Worm (Caenorhabditis elegans) whole organism, midembryonic: ENCODE measurements around the gene famk-1.
A peak's percentile ranks its signal among the peaks of the same experiment; 100 is the strongest.

Experiments used
- T22C8.4 ChIP-seq: fragments of 200-800 bp; sonication (Bioruptor generic); IDR thresholded peaks from 2 replicates; pipeline ENCODE4 v1.3.6; 2022; ENCODE audit warnings: missing genetic modification characterization, missing compliant biosample characterization
- cog-1 ChIP-seq: sonication (generic microtip); optimal IDR thresholded peaks from 2 replicates; lab custom pipeline; 2016; ENCODE audit warnings: missing genetic modification characterization, missing compliant biosample characterization
- flt-1 ChIP-seq: fragments of 200-800 bp; sonication (Bioruptor generic); IDR thresholded peaks from 2 replicates; pipeline ENCODE4 v1.3.6; 2022; ENCODE audit warnings: missing genetic modification characterization, missing compliant biosample characterization
- klf-2 ChIP-seq: fragments of 200-800 bp; sonication (Bioruptor generic); conservative IDR thresholded peaks from 2 replicates; pipeline ENCODE4 v1.3.6; 2022; ENCODE audit warnings: missing genetic modification reagents, missing genetic modification characterization, missing compliant biosample characterization
- med-1 ChIP-seq: sonication (generic microtip); optimal IDR thresholded peaks from 2 replicates; lab custom pipeline; 2017; ENCODE audit warnings: missing genetic modification characterization, mild to moderate bottlenecking, missing compliant biosample characterization, antibody characterized with exemption, missing genetic modification reagents; ENCODE audit not compliant: insufficient read depth
- ref-1 ChIP-seq: fragments of 200-800 bp; sonication (Bioruptor generic); conservative IDR thresholded peaks from 2 replicates; pipeline ENCODE4 v1.3.6; 2022; ENCODE audit warnings: missing genetic modification reagents, missing genetic modification characterization, missing compliant biosample characterization
- tab-1 ChIP-seq: fragments of 200-800 bp; sonication (Bioruptor generic); IDR thresholded peaks from 2 replicates; pipeline ENCODE4 v1.3.6; 2022; ENCODE audit warnings: missing genetic modification characterization, missing compliant biosample characterization
- ztf-23 ChIP-seq: fragments of 200-800 bp; sonication (Bioruptor generic); IDR thresholded peaks from 2 replicates; pipeline ENCODE4 v1.3.6; 2022; ENCODE audit warnings: missing genetic modification reagents, missing genetic modification characterization, missing compliant biosample characterization
- ztf-29 ChIP-seq: fragments of 200-800 bp; sonication (Bioruptor generic); IDR thresholded peaks from 2 replicates; pipeline ENCODE4 v1.3.6; 2022; ENCODE audit warnings: missing genetic modification reagents, missing genetic modification characterization, missing compliant biosample characterization

Gene famk-1

DNA sequence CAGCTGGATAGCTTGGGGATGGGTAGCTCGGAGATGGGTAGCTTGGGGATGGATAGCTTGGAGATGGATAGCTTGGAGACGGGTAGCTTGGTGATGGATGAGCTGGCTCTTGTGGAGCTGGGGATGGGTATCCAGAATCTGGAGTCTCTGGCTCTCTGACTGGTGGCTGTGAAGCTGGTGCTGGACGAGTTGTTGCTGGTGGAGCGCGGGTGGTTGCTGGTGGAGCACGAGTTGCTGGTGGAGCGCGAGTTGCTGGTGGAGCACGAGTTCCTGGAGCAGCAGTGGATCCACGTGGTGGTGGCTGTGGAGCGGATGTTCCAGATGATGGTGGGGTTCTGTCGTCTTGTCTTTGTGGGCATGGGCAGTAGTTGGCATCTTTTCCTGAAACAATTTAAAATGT lies 37.8 kb downstream of the famk-1 start:
- TF ChIP-seq T22C8.4 (GFP tag; lab: Robert Waterston, UW) (no peak), med-1 (no peak), tab-1 (GFP tag; lab: Robert Waterston, UW) (no peak), klf-2 (GFP tag; lab: Robert Waterston, UW) (no peak), cog-1 (tag; lab: Kevin White, UChicago) (no peak), flt-1 (GFP tag; lab: Robert Waterston, UW) (no peak), ztf-29 (GFP tag; lab: Robert Waterston, UW) (no peak), ztf-23 (GFP tag; lab: Robert Waterston, UW) (no peak), ref-1 (GFP tag; lab: Robert Waterston, UW) (no peak)

DNA sequence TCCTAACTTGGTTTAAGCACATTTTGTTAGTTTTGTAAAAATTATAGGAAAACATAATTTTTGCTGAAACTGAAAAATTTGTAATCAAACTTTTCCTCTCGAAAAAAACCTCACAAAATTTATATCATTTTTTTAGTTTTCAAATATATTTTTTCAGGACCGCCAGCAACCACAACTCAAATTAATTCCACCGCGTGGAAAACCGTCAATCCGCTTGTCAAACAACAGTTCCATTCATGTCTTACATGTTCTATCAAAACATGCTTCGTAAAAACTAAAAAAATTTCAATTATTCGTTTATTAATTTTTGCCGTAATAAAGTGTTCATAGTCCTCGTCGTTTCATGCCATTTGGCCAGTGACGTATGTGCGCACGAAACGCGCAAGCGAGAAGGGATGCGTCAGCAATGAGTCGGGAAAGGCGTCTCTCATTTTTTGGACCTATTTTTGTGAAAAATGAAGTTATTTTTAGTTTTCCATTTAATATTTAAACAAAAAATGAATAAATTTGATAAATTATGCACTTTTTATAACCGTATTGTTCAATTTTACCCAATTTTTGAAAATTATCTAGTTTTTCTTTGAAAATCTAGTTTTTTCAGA lies 39.7 kb downstream of the famk-1 start, which contains the start of gene ucr-2.2:
Gene ucr-2.2, plus strand, starts transcription at position 602 of the 602 bp plus-strand sequence.
- TF ChIP-seq cog-1 (tag; lab: Kevin White, UChicago) (peak; percentile 57), flt-1 (GFP tag; lab: Robert Waterston, UW) (0 out of 2 replicates have a peak, but pooled peaks have one; percentile 51), ztf-29 (GFP tag; lab: Robert Waterston, UW) (no peak)

DNA sequence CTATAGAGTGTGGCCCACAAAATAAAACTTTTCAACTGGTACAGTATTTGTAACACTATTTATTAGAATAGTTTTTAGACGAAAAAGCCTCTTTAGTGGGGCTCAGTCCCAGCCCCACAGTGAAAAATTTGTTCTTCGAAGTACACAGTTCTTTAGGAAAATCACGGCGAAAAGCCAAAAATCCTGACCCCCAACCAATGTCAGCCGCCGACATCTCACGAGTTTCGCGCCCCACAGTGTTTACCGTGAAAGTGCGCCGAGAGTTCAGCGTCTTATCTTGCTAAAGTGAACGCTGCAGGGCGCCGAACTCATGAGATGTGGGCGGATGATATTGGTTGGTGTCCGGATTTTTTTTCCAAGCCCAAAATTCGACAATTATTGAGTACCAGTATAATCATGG lies 42.1 kb downstream of the famk-1 start:
- TF ChIP-seq T22C8.4 (GFP tag; lab: Robert Waterston, UW) (no peak), flt-1 (GFP tag; lab: Robert Waterston, UW) (no peak), klf-2 (GFP tag; lab: Robert Waterston, UW) (no peak), tab-1 (GFP tag; lab: Robert Waterston, UW) (no peak), cog-1 (tag; lab: Kevin White, UChicago) (no peak), ztf-29 (GFP tag; lab: Robert Waterston, UW) (no peak), ztf-23 (GFP tag; lab: Robert Waterston, UW) (no peak), ref-1 (GFP tag; lab: Robert Waterston, UW) (no peak), med-1 (no peak)

DNA sequence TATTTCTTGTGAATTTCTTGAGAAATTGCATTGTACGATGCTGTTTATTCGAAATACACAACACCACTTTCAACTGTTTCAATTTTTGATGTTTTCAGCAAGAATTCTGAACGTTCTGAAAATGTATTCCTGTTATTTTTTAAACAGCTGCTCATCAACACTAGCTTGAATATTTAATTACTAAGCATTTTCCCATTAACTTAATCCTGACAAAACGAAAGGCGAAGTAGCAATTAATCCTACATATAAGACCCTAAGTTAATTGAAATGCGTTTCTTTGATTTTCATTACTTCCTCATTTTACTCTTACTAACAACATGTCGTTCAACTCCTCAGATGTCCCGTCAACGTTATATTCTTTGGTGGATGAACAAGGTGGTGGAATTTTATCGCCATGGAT lies 44.6 kb downstream of the famk-1 start, which contains the start of gene ocr-3:
Gene ocr-3, plus strand, starts transcription at position 301 of the 400 bp plus-strand sequence.
- TF ChIP-seq ztf-23 (GFP tag; lab: Robert Waterston, UW) = no peak
- TF ChIP-seq T22C8.4 (GFP tag; lab: Robert Waterston, UW) = no peak
- TF ChIP-seq ref-1 (GFP tag; lab: Robert Waterston, UW) = no peak
- no peak for TF ChIP-seq tab-1 (GFP tag; lab: Robert Waterston, UW)
- TF ChIP-seq med-1 = no peak
- TF ChIP-seq klf-2 (GFP tag; lab: Robert Waterston, UW) = no peak
- no peak for TF ChIP-seq cog-1 (tag; lab: Kevin White, UChicago)
- TF ChIP-seq ztf-29 (GFP tag; lab: Robert Waterston, UW) = no peak
- TF ChIP-seq flt-1 (GFP tag; lab: Robert Waterston, UW) = no peak

DNA sequence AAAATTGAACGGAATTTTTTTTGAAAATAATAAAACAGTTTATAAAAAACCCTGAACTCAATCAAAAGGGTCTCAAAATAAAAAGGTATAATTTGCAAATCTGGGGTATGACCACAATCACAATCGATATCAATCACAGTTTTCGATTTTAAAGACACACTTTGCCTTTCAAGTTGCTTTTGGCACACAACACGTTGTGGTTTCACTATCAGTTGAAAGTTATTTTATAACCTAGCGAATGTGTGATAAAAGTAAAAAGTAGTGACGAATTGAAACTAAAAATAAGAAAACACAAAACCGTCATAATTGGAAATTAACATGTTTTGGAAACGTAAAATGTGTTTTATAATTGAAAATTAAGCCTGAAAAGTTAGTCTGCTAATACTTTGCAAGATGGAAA lies 45.4 kb downstream of the famk-1 start:
- TF ChIP-seq ref-1 (GFP tag; lab: Robert Waterston, UW) (no peak), med-1 (no peak), ztf-23 (GFP tag; lab: Robert Waterston, UW) (no peak), ztf-29 (GFP tag; lab: Robert Waterston, UW) (no peak), tab-1 (GFP tag; lab: Robert Waterston, UW) (no peak), cog-1 (tag; lab: Kevin White, UChicago) (no peak), T22C8.4 (GFP tag; lab: Robert Waterston, UW) (no peak), klf-2 (GFP tag; lab: Robert Waterston, UW) (no peak), flt-1 (GFP tag; lab: Robert Waterston, UW) (no peak)

DNA sequence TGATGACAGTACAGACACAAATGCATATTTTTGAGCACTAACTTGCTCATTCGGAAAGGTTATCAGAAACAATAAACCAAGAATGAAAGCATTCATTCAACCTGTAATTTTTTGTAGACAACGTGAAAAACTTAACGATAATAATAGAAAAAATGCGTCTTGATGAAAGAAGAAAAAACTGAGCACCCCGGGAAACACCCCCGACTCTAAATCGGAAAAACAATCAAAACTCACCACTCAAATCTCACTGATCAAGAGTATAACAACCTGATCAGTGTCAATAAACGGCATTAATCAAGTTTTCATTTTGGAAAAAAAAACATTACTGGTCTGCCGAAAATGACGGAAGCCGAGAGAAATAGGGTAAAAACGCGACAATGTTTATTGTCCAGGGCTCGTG lies 46.9 kb downstream of the famk-1 start, which contains the start of gene T10B10.8:
Gene T10B10.8, minus strand, starts transcription at position 101 of the 400 bp plus-strand sequence.
- TF ChIP-seq ref-1 (GFP tag; lab: Robert Waterston, UW) (no peak), med-1 (no peak), ztf-29 (GFP tag; lab: Robert Waterston, UW) (no peak), tab-1 (GFP tag; lab: Robert Waterston, UW) (no peak), cog-1 (tag; lab: Kevin White, UChicago) (no peak), T22C8.4 (GFP tag; lab: Robert Waterston, UW) (no peak), klf-2 (GFP tag; lab: Robert Waterston, UW) (no peak), ztf-23 (GFP tag; lab: Robert Waterston, UW) (no peak), flt-1 (GFP tag; lab: Robert Waterston, UW) (no peak)

DNA sequence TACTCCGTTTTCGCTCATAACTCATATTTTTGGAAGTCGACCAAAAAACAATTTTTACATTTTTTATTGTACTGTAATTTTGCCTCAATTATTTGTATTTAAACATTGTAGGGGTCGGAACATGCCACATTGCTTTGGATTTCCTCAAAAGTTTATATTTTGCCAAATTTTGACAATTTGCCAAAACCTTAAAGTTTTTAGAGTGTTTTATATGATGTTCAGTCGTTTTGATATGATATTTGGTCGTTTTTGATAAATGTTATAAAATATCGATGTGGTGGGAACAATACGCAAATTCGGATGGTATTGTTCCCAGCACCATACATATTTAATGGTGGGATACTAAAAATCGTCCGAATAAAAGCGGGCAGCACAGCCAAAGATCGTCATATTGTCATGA lies 49.0 kb downstream of the famk-1 start, which contains the start of gene T10B10.9:
Gene T10B10.9, plus strand, starts transcription at position 301 of the 400 bp plus-strand sequence.
- TF ChIP-seq flt-1 (GFP tag; lab: Robert Waterston, UW) (no peak), ref-1 (GFP tag; lab: Robert Waterston, UW) (no peak), ztf-29 (GFP tag; lab: Robert Waterston, UW) (no peak), tab-1 (GFP tag; lab: Robert Waterston, UW) (no peak), T22C8.4 (GFP tag; lab: Robert Waterston, UW) (no peak), klf-2 (GFP tag; lab: Robert Waterston, UW) (no peak), ztf-23 (GFP tag; lab: Robert Waterston, UW) (no peak), med-1 (no peak), cog-1 (tag; lab: Kevin White, UChicago) (no peak)

DNA sequence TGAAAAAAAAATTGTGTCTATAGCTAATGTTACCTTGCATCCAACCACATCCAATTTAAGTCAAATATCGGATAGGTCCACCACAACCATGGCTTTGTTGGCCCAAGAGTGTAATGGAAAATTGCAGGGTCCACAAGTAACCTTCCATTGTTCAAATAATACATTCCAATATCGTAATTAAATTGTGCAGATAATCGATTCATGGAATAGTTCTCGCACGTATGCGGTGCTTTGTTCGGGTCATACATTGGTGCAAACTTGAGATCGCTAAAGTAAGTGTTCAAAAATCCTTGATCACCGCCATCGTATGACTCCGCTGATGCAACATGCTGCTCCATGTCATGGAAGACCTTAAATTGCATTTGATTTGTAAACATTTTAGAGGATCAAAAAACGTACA lies 49.9 kb downstream of the famk-1 start:
- TF ChIP-seq ref-1 (GFP tag; lab: Robert Waterston, UW) = no peak
- TF ChIP-seq flt-1 (GFP tag; lab: Robert Waterston, UW) = no peak

DNA sequence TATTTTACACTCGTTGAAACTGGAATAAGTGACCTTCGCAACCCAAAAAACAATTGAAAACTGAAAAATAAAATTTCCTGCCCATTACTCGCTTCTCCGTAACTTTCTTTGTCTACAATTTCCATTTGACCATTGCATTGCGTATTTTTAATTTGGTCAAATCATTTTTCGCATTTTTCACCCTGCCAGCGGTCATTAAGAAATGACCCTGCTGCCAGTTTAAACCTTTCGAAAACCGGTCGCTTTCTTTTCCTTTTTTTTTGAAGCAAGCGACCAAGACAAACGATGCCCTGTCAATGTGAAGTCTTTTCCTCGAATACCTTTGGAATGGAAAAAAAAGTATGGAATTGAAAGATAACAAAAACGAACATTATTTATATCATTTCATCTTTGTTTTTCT lies 52.1 kb downstream of the famk-1 start:
- TF ChIP-seq T22C8.4 (GFP tag; lab: Robert Waterston, UW) (no peak), ztf-29 (GFP tag; lab: Robert Waterston, UW) (no peak), klf-2 (GFP tag; lab: Robert Waterston, UW) (no peak), flt-1 (GFP tag; lab: Robert Waterston, UW) (no peak), tab-1 (GFP tag; lab: Robert Waterston, UW) (no peak)
